Worm (Caenorhabditis elegans): Measurements from ENCODE around the gene F41C3.11.

Gene F41C3.11

DNA sequence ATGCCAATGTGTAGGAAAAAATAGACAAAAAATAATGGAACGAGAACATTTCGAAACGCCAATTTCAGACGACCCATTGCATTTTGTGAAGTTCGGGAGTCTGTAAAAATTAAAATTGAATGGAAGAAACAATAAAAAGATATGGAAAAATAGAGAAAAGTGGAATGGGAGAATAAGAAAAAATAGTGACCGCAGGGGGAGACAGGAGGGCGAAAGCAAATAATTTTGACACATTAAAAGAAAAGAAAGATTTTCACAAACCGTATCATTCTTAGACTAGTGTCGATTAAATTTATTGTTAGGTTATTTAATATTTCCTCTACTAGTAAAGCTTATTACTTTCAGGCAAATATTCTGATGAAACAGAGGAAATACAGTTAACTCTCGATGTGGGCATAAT, at the start of gene F41C3.11:
F41C3.11 (minus strand) TSS at position 101 of the 400 bp plus-strand sequence.
- TF ChIP-seq Y75B8A.6 (GFP tag; IDR thresholded peaks at IDR 0.05) (no peak), tag-97 (GFP tag; IDR thresholded peaks at IDR 0.05) (no peak), F49E8.2 (tag; optimal IDR thresholded peaks at IDR 0.05; ENCODE audit: borderline replicate concordance) (no peak)

DNA sequence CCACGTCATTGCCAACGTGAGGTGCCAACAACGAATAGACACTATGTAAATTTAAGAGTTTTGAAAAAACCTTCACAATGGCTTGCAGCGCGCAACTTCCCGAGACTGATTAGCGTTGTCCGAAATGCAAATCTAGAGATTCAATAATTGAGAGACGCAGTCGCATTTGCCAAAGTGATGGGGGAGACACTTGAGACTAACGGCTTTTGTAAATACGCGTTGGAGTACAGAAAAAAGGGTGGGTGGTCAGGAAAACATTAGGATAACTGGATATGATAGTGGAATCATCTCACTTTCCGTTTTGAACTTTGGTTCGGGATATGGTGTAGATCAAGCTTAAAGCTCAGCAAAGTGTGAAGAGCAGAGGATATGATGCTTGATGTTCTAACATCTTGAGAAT, 46.0 kb upstream of the F41C3.11 start:
- TF ChIP-seq madf-5 (GFP tag; IDR thresholded peaks at IDR 0.05) (no peak), lin-39 (tag; optimal IDR thresholded peaks at IDR 0.05) (no peak), duxl-1 (tag; optimal IDR thresholded peaks at IDR 0.05; ENCODE audit: poor library complexity) (no peak), ceh-32 (tag; optimal IDR thresholded peaks at IDR 0.05; ENCODE audit: poor library complexity) (no peak), cey-2 (tag; optimal IDR thresholded peaks at IDR 0.05; ENCODE audit: borderline replicate concordance, insufficient read depth) (no peak), mdl-1 (tag; optimal IDR thresholded peaks at IDR 0.05) (no peak)

DNA sequence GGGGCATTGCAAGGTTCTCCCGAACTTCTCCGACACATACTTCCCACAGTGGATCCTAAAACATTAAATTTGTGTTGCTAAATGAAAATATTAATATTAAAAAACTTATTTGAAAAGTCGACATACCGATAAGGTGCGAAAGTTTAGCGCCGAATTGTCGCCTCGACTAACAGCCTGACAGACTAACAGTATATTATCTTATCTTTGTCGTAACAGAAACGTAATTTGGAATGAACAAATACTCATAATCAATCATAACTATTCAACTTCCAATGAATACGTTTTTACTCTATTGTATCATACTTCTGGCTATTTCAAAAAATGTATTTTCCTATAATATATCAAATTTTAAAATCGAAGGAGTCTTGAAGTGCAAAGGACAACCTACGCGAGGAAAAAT, 43.2 kb upstream of the F41C3.11 start, which contains the start of gene F26G1.11:
F26G1.11 (plus strand) TSS at position 205 of the 400 bp plus-strand sequence.
- no peak for TF ChIP-seq daf-16 (GFP tag; optimal IDR thresholded peaks at IDR 0.05)
- peak; percentile 73 for TF ChIP-seq daf-16 (tag; optimal IDR thresholded peaks at IDR 0.05)
- TF ChIP-seq pqm-1 (tag; optimal IDR thresholded peaks at IDR 0.05): peak; percentile 86
- TF ChIP-seq aly-2 (tag; optimal IDR thresholded peaks at IDR 0.05): no peak
- peak; percentile 42 for TF ChIP-seq hlh-11 (tag; optimal IDR thresholded peaks at IDR 0.05)
- TF ChIP-seq madf-5 (GFP tag; IDR thresholded peaks at IDR 0.05): no peak
- TF ChIP-seq hif-1 (tag; optimal IDR thresholded peaks at IDR 0.05): no peak
- TF ChIP-seq dve-1 (tag; optimal IDR thresholded peaks at IDR 0.05; ENCODE audit: insufficient read depth): peak; percentile 62
- TF ChIP-seq zfp-3 (GFP tag; conservative IDR thresholded peaks at IDR 0.05): no peak
- no peak for TF ChIP-seq dmd-8 (GFP tag; IDR thresholded peaks at IDR 0.05)
- TF ChIP-seq daf-12 (tag; optimal IDR thresholded peaks at IDR 0.05): no peak

DNA sequence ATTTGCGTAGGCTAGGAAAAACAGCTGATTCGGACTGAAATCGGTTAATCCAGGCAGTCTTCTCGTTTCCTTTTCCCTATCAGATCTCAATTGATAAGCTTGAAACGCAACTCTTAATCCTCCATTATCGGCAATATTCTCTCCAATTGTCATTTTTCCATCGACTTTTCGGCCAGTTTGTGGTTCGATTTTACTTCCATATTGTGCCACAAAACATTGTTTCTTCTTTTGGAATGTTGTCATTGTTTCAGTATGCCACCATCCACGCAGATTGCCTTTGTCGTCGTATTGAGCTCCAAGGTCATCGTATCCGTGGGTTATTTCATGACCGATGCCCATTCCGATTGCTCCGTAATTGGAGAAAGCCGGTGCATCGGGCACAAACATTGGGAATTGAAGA, 42.1 kb upstream of the F41C3.11 start:
- TF ChIP-seq ama-1 (optimal IDR thresholded peaks at IDR 0.05) (no peak), unc-62 (GFP tag; optimal IDR thresholded peaks at IDR 0.05 in 1 of 2) (peak in 1 of 2 experiments; percentile 96), unc-62 (tag; optimal IDR thresholded peaks at IDR 0.05) (no peak)

DNA sequence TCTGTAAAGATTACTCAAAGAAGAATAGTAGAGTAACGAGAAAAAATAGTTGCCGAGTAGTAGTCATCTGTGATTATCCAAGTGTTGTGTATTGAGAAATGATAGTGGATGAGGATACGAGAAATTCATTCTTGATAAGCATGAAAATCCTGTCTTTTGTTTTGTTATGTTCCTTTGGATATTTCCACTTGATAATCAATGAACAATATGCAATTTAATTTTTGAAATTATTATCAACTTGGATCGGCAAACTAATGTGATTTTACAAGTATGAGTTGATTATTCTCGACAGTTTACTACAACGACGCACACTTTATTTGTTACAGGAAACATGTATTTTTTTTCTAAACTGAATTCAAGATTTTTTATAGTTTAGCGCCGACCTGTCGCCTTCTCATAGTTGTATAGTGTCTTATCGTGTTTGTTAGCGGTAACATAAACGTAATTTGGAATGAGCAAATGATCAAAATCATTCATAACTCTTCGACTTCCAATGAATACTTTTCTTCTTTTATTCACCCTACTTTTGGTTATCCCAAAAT, 40.2 kb upstream of the F41C3.11 start, which contains the start of the genes F26G1.9 and F26G1.10:
F26G1.9 (minus strand) TSS at position 101 of the 542 bp plus-strand sequence.
F26G1.10 (plus strand) TSS at position 492 of the 542 bp plus-strand sequence.
- TF ChIP-seq aha-1 (tag): peak; percentile 22
- TF ChIP-seq ZK546.5 (tag; optimal IDR thresholded peaks at IDR 0.05): no peak

DNA sequence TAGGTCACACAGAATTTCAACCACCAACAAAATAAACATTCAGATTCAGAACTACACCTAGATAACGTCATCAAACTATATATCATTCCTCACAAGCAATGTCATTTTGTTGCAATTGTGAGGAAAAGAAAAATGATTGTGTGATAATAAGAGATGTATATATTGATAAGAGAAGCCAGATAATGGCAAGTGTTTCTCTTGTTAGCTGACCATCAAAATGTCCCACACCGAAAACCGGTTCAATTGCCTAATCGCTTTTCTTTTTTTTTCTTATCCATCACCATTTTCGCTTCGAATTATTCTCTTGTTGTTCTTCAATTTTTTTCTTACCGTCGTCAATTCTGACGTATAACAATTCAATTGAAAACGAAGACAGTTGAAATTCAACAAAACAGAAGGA, 38.7 kb upstream of the F41C3.11 start:
- no peak for TF ChIP-seq nhr-6 (tag; optimal IDR thresholded peaks at IDR 0.05)
- TF ChIP-seq ceh-82 (tag; optimal IDR thresholded peaks at IDR 0.05): no peak
- TF ChIP-seq ceh-44 (GFP tag; IDR thresholded peaks at IDR 0.05): no peak
- TF ChIP-seq hif-1 (tag; optimal IDR thresholded peaks at IDR 0.05): no peak
- peak; percentile 35 for TF ChIP-seq dve-1 (tag; optimal IDR thresholded peaks at IDR 0.05; ENCODE audit: insufficient read depth)
- TF ChIP-seq nhr-25 (tag; optimal IDR thresholded peaks at IDR 0.05; ENCODE audit: borderline replicate concordance, insufficient read depth): peak; percentile 26
- TF ChIP-seq nhr-76 (tag; optimal IDR thresholded peaks at IDR 0.05): no peak
- TF ChIP-seq hlh-11 (tag; optimal IDR thresholded peaks at IDR 0.05): peak; percentile 33
- TF ChIP-seq Y75B8A.6 (GFP tag; IDR thresholded peaks at IDR 0.05): no peak
- TF ChIP-seq nhr-48 (tag; optimal IDR thresholded peaks at IDR 0.05): peak; percentile 23
- peak; percentile 32 for TF ChIP-seq nhr-28 (tag; optimal IDR thresholded peaks at IDR 0.05)
- TF ChIP-seq madf-9 (GFP tag; conservative IDR thresholded peaks at IDR 0.05): no peak
- TF ChIP-seq aha-1 (tag): peak; percentile 47
